Worm (Caenorhabditis elegans) whole organism, L2 larva: ENCODE results near the gene F10E7.2.

ENCODE experiments used
- F13H6.1 ChIP-seq: sonication (generic microtip); optimal IDR thresholded peaks from 2 replicates; lab custom pipeline; 2016; ENCODE audit warnings: missing genetic modification characterization, missing compliant biosample characterization
- ceh-82 ChIP-seq: fragments of 150-350 bp; optimal IDR thresholded peaks from 2 replicates; lab custom pipeline; 2014; ENCODE audit warnings: missing biosample characterization, missing genetic modification characterization
- lin-39 ChIP-seq: fragments of 150-350 bp; optimal IDR thresholded peaks from 2 replicates; lab custom pipeline; 2014; ENCODE audit warnings: missing biosample characterization, missing genetic modification reagents, missing genetic modification characterization
- nhr-11 ChIP-seq: fragments of 150-350 bp; optimal IDR thresholded peaks from 2 replicates; lab custom pipeline; 2014; ENCODE audit warnings: missing biosample characterization, missing genetic modification characterization
- nhr-23 ChIP-seq: fragments of 150-350 bp; optimal IDR thresholded peaks from 2 replicates; lab custom pipeline; 2014; ENCODE audit warnings: missing biosample characterization, missing genetic modification reagents, missing genetic modification characterization
- nhr-25 ChIP-seq: fragments of 150-350 bp; sonication (generic microtip); optimal IDR thresholded peaks from 3 replicates; lab custom pipeline; 2014; ENCODE audit warnings: missing biosample characterization, missing genetic modification characterization
- sem-4 ChIP-seq: fragments of 150-350 bp; optimal IDR thresholded peaks from 2 replicates; lab custom pipeline; 2014; ENCODE audit warnings: missing biosample characterization, missing genetic modification reagents, missing genetic modification characterization
- unc-62 ChIP-seq: fragments of 150-350 bp; optimal IDR thresholded peaks from 2 replicates; lab custom pipeline; 2014; ENCODE audit warnings: missing biosample characterization, missing genetic modification reagents, missing genetic modification characterization

- TF ChIP-seq nhr-25 (tag; lab: Kevin White, UChicago), result no peak
- no peak for TF ChIP-seq nhr-11 (tag; lab: Kevin White, UChicago)
- no peak for TF ChIP-seq sem-4
- no peak for TF ChIP-seq nhr-23 (tag; lab: Kevin White, UChicago)
- TF ChIP-seq unc-62 (GFP tag; lab: Kevin White, UChicago), result no peak
- no peak for TF ChIP-seq F13H6.1 (tag; lab: Kevin White, UChicago)
- TF ChIP-seq ceh-82 (tag; lab: Kevin White, UChicago), result no peak
- TF ChIP-seq lin-39, result no peak
Observed at ce11 chrII:7165749-7166148, 43.7 kb downstream of the F10E7.2 start, which contains the start of gene mfsd-13.2.
